Worm (Caenorhabditis elegans): ENCODE results near the gene dhc-3.

ce11 chrV:13154225-13154624, 15.4 kb downstream of the dhc-3 start:
- TF ChIP-seq ceh-9 (tag; optimal IDR thresholded peaks at IDR 0.05) (no peak), nhr-12 (tag; optimal IDR thresholded peaks at IDR 0.05) (no peak), sea-2 (GFP tag; optimal IDR thresholded peaks at IDR 0.05) (no peak)
